Fruit fly (Drosophila melanogaster) whole organism, embryonic: ENCODE results near the gene sad.
A peak's percentile ranks its signal among the peaks of the same experiment; 100 is the strongest.

ENCODE experiments used
- CG10462 ChIP-seq: fragments of 200-800 bp; sonication (Bioruptor generic); optimal IDR thresholded peaks from 2 replicates; lab custom pipeline; 2016; ENCODE audit warnings: missing biosample characterization, missing genetic modification characterization
- CG12104 ChIP-seq: fragments of 200-800 bp; sonication (Bioruptor generic); optimal IDR thresholded peaks from 3 replicates; lab custom pipeline; 2016; ENCODE audit warnings: missing biosample characterization, missing genetic modification characterization
- CG12659 ChIP-seq: fragments of 200-800 bp; sonication (Bioruptor generic); optimal IDR thresholded peaks from 3 replicates; lab custom pipeline; 2017; ENCODE audit warnings: mild to moderate bottlenecking, missing biosample characterization, missing genetic modification reagents, missing genetic modification characterization
- CG12769 ChIP-seq: fragments of 200-800 bp; sonication (Bioruptor generic); optimal IDR thresholded peaks from 2 replicates; lab custom pipeline; 2019; ENCODE audit warnings: missing biosample characterization, mild to moderate bottlenecking, missing genetic modification characterization, moderate library complexity
- CG12942 ChIP-seq: fragments of 200-800 bp; sonication (Bioruptor generic); optimal IDR thresholded peaks from 3 replicates; lab custom pipeline; 2016; ENCODE audit warnings: missing biosample characterization, missing genetic modification characterization
- CG13624 ChIP-seq: fragments of 200-800 bp; sonication (Bioruptor generic); optimal IDR thresholded peaks from 2 replicates; lab custom pipeline; 2016; ENCODE audit warnings: missing biosample characterization, missing genetic modification characterization
- CG13775 ChIP-seq: fragments of 200-800 bp; sonication (Bioruptor generic); optimal IDR thresholded peaks from 3 replicates; lab custom pipeline; 2017; ENCODE audit warnings: missing biosample characterization, mild to moderate bottlenecking, missing genetic modification characterization
- CG1529 ChIP-seq: fragments of 200-800 bp; sonication (Bioruptor generic); optimal IDR thresholded peaks from 3 replicates; lab custom pipeline; 2018; ENCODE audit warnings: missing biosample characterization, missing genetic modification characterization
- CG1602 ChIP-seq: fragments of 200-800 bp; sonication (Bioruptor generic); optimal IDR thresholded peaks from 3 replicates; lab custom pipeline; 2016; ENCODE audit warnings: missing biosample characterization, missing genetic modification characterization
- CG16779 ChIP-seq: fragments of 200-800 bp; sonication (Bioruptor generic); IDR thresholded peaks from 2 replicates; pipeline ENCODE4 v1.3.6; 2022; ENCODE audit warnings: missing biosample characterization, missing genetic modification characterization
- CG17912 ChIP-seq: fragments of 200-800 bp; sonication (Bioruptor generic); optimal IDR thresholded peaks from 2 replicates; lab custom pipeline; 2018; ENCODE audit warnings: missing biosample characterization, mild to moderate bottlenecking, missing genetic modification characterization
- CG18011 ChIP-seq: fragments of 200-800 bp; sonication (Bioruptor generic); optimal IDR thresholded peaks from 2 replicates; lab custom pipeline; 2017; ENCODE audit warnings: missing biosample characterization, missing genetic modification characterization, mild to moderate bottlenecking, moderate library complexity, missing genotype
- CG30431 ChIP-seq: fragments of 200-800 bp; sonication (Bioruptor generic); optimal IDR thresholded peaks from 2 replicates; lab custom pipeline; 2017; ENCODE audit warnings: missing biosample characterization, missing genetic modification characterization
- CG32532 ChIP-seq: fragments of 200-800 bp; sonication (Bioruptor generic); IDR thresholded peaks from 2 replicates; pipeline ENCODE4 v1.3.6; 2022; ENCODE audit warnings: missing biosample characterization, missing genetic modification characterization
- CG32772 ChIP-seq: fragments of 200-800 bp; sonication (Bioruptor generic); IDR thresholded peaks from 2 replicates; pipeline ENCODE4 v1.3.6; 2022; ENCODE audit warnings: missing biosample characterization, missing genetic modification characterization
- CG3281 ChIP-seq: fragments of 200-800 bp; sonication (Bioruptor generic); optimal IDR thresholded peaks from 3 replicates; lab custom pipeline; 2017; ENCODE audit warnings: missing biosample characterization, mild to moderate bottlenecking, missing genetic modification characterization
- CG4707 ChIP-seq: fragments of 200-800 bp; sonication (Bioruptor generic); optimal IDR thresholded peaks from 2 replicates; lab custom pipeline; 2018; ENCODE audit warnings: missing biosample characterization, mild to moderate bottlenecking, missing genetic modification characterization, moderate library complexity
- CG6175 ChIP-seq: fragments of 200-800 bp; sonication (Bioruptor generic); IDR thresholded peaks from 3 replicates; pipeline ENCODE4 v1.3.6; 2022; ENCODE audit warnings: missing biosample characterization, missing genetic modification characterization
- CG6689 ChIP-seq: fragments of 200-800 bp; sonication (Bioruptor generic); IDR thresholded peaks from 2 replicates; pipeline ENCODE4 v1.3.6; 2022; ENCODE audit warnings: missing biosample characterization, missing genetic modification characterization
- CG6765 ChIP-seq: fragments of 200-800 bp; sonication (Bioruptor generic); optimal IDR thresholded peaks from 3 replicates; lab custom pipeline; 2017; ENCODE audit warnings: missing biosample characterization, mild to moderate bottlenecking, missing genetic modification characterization
- CG8290 ChIP-seq, 3 experiments: fragments of 200-800 bp; sonication (Bioruptor generic); optimal IDR thresholded peaks; 2 replicates each; lab custom pipeline; 2016 to 2019; ENCODE audit warnings: missing biosample characterization in 3 of 3, missing genetic modification characterization in 3 of 3, mild to moderate bottlenecking in 2 of 3, moderate library complexity in 1 of 3
- CrebB ChIP-seq: fragments of 200-800 bp; sonication (Bioruptor generic); optimal IDR thresholded peaks from 3 replicates; lab custom pipeline; 2018; ENCODE audit warnings: missing biosample characterization, mild to moderate bottlenecking, missing genetic modification characterization
- Dll ChIP-seq: fragments of 200-800 bp; sonication (Bioruptor generic); IDR thresholded peaks from 4 replicates; pipeline ENCODE4 v1.3.6; 2022; ENCODE audit warnings: missing biosample characterization, missing genetic modification characterization; ENCODE audit not compliant: partially characterized antibody
- Doc2 ChIP-seq: fragments of 200-800 bp; sonication (Bioruptor generic); IDR thresholded peaks from 2 replicates; pipeline ENCODE4 v1.3.6; 2022; ENCODE audit warnings: missing biosample characterization, missing genetic modification characterization
- HLH54F ChIP-seq: fragments of 200-800 bp; sonication (Bioruptor generic); optimal IDR thresholded peaks from 3 replicates; lab custom pipeline; 2016; ENCODE audit warnings: missing biosample characterization, missing genetic modification characterization
- Hr51 ChIP-seq, 2 experiments: fragments of 200-800 bp; sonication (Bioruptor generic); optimal IDR thresholded peaks; 2 replicates in 1 of 2; 3 replicates in 1 of 2; lab custom pipeline; 2016 to 2018; ENCODE audit warnings: missing biosample characterization in 2 of 2, missing genetic modification characterization in 2 of 2, mild to moderate bottlenecking in 1 of 2, moderate library complexity in 1 of 2
- Sry-β ChIP-seq: fragments of 200-800 bp; sonication (Bioruptor generic); optimal IDR thresholded peaks from 2 replicates; lab custom pipeline; 2018; ENCODE audit warnings: missing biosample characterization, mild to moderate bottlenecking, missing genetic modification characterization, moderate library complexity
- TFAM ChIP-seq: fragments of 200-800 bp; sonication (Bioruptor generic); optimal IDR thresholded peaks from 2 replicates; lab custom pipeline; 2017; ENCODE audit warnings: missing biosample characterization, missing genetic modification characterization, inconsistent platforms
- Vsx1 ChIP-seq: fragments of 200-800 bp; sonication (Bioruptor generic); optimal IDR thresholded peaks from 2 replicates; lab custom pipeline; 2017; ENCODE audit warnings: missing biosample characterization, mild to moderate bottlenecking, missing genetic modification characterization, missing genetic modification reagents
- ap ChIP-seq: fragments of 200-800 bp; sonication (Bioruptor generic); IDR thresholded peaks from 2 replicates; pipeline ENCODE4 v1.3.6; 2022; ENCODE audit warnings: missing biosample characterization, missing genetic modification characterization
- bcd ChIP-seq: fragments of 200-800 bp; sonication (Bioruptor generic); optimal IDR thresholded peaks from 2 replicates; lab custom pipeline; 2017; ENCODE audit warnings: missing biosample characterization, mild to moderate bottlenecking, missing genetic modification characterization
- da ChIP-seq: fragments of 200-800 bp; sonication (Bioruptor generic); optimal IDR thresholded peaks from 2 replicates; lab custom pipeline; 2016; ENCODE audit warnings: missing biosample characterization, missing genetic modification characterization
- ftz-f1 ChIP-seq: fragments of 200-800 bp; sonication (Bioruptor generic); optimal IDR thresholded peaks from 2 replicates; lab custom pipeline; 2016; ENCODE audit warnings: missing biosample characterization, missing genetic modification characterization
- gcm2 ChIP-seq: fragments of 200-800 bp; sonication (Bioruptor generic); optimal IDR thresholded peaks from 2 replicates; lab custom pipeline; 2016; ENCODE audit warnings: missing biosample characterization, missing genetic modification characterization
- hbn ChIP-seq: fragments of 200-800 bp; sonication (Bioruptor generic); IDR thresholded peaks from 2 replicates; pipeline ENCODE4 v1.3.6; 2022; ENCODE audit warnings: missing biosample characterization, missing genetic modification characterization; ENCODE audit not compliant: partially characterized antibody
- her ChIP-seq: fragments of 200-800 bp; sonication (Bioruptor generic); optimal IDR thresholded peaks from 2 replicates; lab custom pipeline; 2016; ENCODE audit warnings: missing biosample characterization, missing genetic modification characterization
- hkb ChIP-seq, 2 experiments: fragments of 200-800 bp in 1 of 2; fragments of >200 bp in 1 of 2; sonication (Bioruptor generic) in 1 of 2; IDR thresholded peaks in 1 of 2; optimal IDR thresholded peaks in 1 of 2; 2 replicates each; pipeline versions ENCODE4 v1.3.6 to Lab custom; 2017 to 2022; ENCODE audit warnings: missing biosample characterization in 1 of 2, missing genetic modification characterization in 1 of 2
- kay ChIP-seq: fragments of 200-800 bp; sonication (Bioruptor generic); optimal IDR thresholded peaks from 2 replicates; lab custom pipeline; 2016; ENCODE audit warnings: missing biosample characterization, missing genetic modification characterization
- mam ChIP-seq: fragments of 200-800 bp; sonication (Bioruptor generic); optimal IDR thresholded peaks from 3 replicates; lab custom pipeline; 2016; ENCODE audit warnings: missing biosample characterization, missing genetic modification characterization
- pb ChIP-seq: fragments of 200-800 bp; sonication (Bioruptor generic); optimal IDR thresholded peaks from 3 replicates; lab custom pipeline; 2016; ENCODE audit warnings: missing biosample characterization, missing genetic modification characterization
- pfk ChIP-seq: fragments of 200-800 bp; sonication (Bioruptor generic); optimal IDR thresholded peaks from 2 replicates; lab custom pipeline; 2018; ENCODE audit warnings: missing biosample characterization, mild to moderate bottlenecking, missing genetic modification characterization, moderate library complexity
- run ChIP-seq: fragments of 200-800 bp; sonication (Bioruptor generic); optimal IDR thresholded peaks from 3 replicates; lab custom pipeline; 2018; ENCODE audit warnings: missing biosample characterization, mild to moderate bottlenecking, missing genetic modification characterization
- sd ChIP-seq: fragments of 200-800 bp; sonication (Bioruptor generic); optimal IDR thresholded peaks from 3 replicates; lab custom pipeline; 2018; ENCODE audit warnings: missing biosample characterization, mild to moderate bottlenecking, missing genetic modification characterization, moderate library complexity
- stwl ChIP-seq: fragments of 200-800 bp; sonication (Bioruptor generic); optimal IDR thresholded peaks from 3 replicates; lab custom pipeline; 2018; ENCODE audit warnings: missing biosample characterization, mild to moderate bottlenecking, missing genetic modification characterization, moderate library complexity
- tna ChIP-seq: fragments of 200-800 bp; sonication (Bioruptor generic); IDR thresholded peaks from 2 replicates; pipeline ENCODE4 v1.3.6; 2022; ENCODE audit warnings: missing biosample characterization, missing genetic modification characterization; ENCODE audit not compliant: partially characterized antibody
- twi ChIP-seq: fragments of 200-800 bp; optimal IDR thresholded peaks from 2 replicates; lab custom pipeline; 2019; ENCODE audit warnings: missing biosample characterization, mild to moderate bottlenecking, missing genetic modification characterization, moderate library complexity
- usp ChIP-seq: fragments of >200 bp; optimal IDR thresholded peaks from 2 replicates; lab custom pipeline; 2017; ENCODE audit warnings: missing biosample characterization, missing genetic modification characterization

Gene sad

dm6 chr3R:11849378-11850249 lies 27.4 kb upstream of the sad start (continued):
- TF ChIP-seq CG12942 (GFP tag; lab: Kevin White, UChicago), result peak; percentile 89
- peak; percentile 14; the same call in 1 of the 2 replicates for TF ChIP-seq CG32532 (GFP tag; lab: Robert Waterston, UW)
- TF ChIP-seq CrebB, result peak; percentile 57
- peak; percentile 85 for TF ChIP-seq kay
- no peak for TF ChIP-seq CG6765 (GFP tag; lab: Kevin White, UChicago)
- peak; percentile 76 for TF ChIP-seq gcm2 (GFP tag; lab: Kevin White, UChicago)
- peak; percentile 54; the same call in 1 of the 2 replicates for TF ChIP-seq CG16779 (GFP tag; lab: Robert Waterston, UW)
- TF ChIP-seq CG4707 (GFP tag; lab: Kevin White, UChicago), result peak; percentile 91
- TF ChIP-seq her (GFP tag; lab: Kevin White, UChicago), result peak; percentile 86
- no peak for TF ChIP-seq Dll (GFP tag; lab: Robert Waterston, UW)
- TF ChIP-seq Hr51 (GFP tag; optimal IDR thresholded peaks at IDR 0.05; lab: Kevin White, UChicago), result peak; percentile 36 to 84
- TF ChIP-seq CG17912 (GFP tag; lab: Kevin White, UChicago), result peak; percentile 51
- TF ChIP-seq mam (GFP tag; lab: Kevin White, UChicago), result peak; percentile 65
- TF ChIP-seq twi (tag; lab: Kevin White, UChicago), result peak; percentile 87
- no peak for TF ChIP-seq usp (GFP tag; lab: Kevin White, UChicago)
- TF ChIP-seq CG12769, result peak; percentile 89
- peak; percentile 62 for TF ChIP-seq run (tag; lab: Kevin White, UChicago)
- TF ChIP-seq CG6175 (GFP tag; lab: Robert Waterston, UW), result no peak; the same call in 2 of the 3 replicates
- peak; percentile 90 for TF ChIP-seq CG1602 (GFP tag; lab: Kevin White, UChicago)
- TF ChIP-seq CG13775, result peak; percentile 67
- peak; percentile 52 for TF ChIP-seq CG13624
- no peak for TF ChIP-seq hkb (optimal IDR thresholded peaks at IDR 0.05; lab: Kevin White, UChicago)
- TF ChIP-seq hkb (GFP tag; IDR thresholded peaks at IDR 0.05; lab: Robert Waterston, UW), result peak; percentile 86
- no peak for TF ChIP-seq Doc2 (GFP tag; lab: Robert Waterston, UW)
- TF ChIP-seq CG3281 (GFP tag; lab: Kevin White, UChicago), result peak; percentile 26
- peak; percentile 83 for TF ChIP-seq CG10462 (GFP tag; lab: Kevin White, UChicago)
- TF ChIP-seq CG8290 (GFP tag; optimal IDR thresholded peaks at IDR 0.05; lab: Kevin White, UChicago), result peak; percentile 89
- TF ChIP-seq CG8290 (tag; optimal IDR thresholded peaks at IDR 0.05; lab: Kevin White, UChicago), result peak; percentile 63 to 89
- peak; percentile 93 for TF ChIP-seq CG1529 (GFP tag; lab: Kevin White, UChicago)
- peak; percentile 70 for TF ChIP-seq TFAM (GFP tag; lab: Kevin White, UChicago)
- TF ChIP-seq Vsx1 (GFP tag; lab: Kevin White, UChicago), result peak; percentile 71
- TF ChIP-seq Sry-β (GFP tag; lab: Kevin White, UChicago), result peak; percentile 64
- TF ChIP-seq CG12104 (GFP tag; lab: Kevin White, UChicago), result peak; percentile 72
- TF ChIP-seq CG30431 (GFP tag; lab: Kevin White, UChicago), result peak; percentile 83
- TF ChIP-seq bcd (GFP tag; lab: Kevin White, UChicago), result peak; percentile 84
- peak; percentile 56 for TF ChIP-seq sd (tag; lab: Kevin White, UChicago)
- no peak for TF ChIP-seq tna
- peak; percentile 25 for TF ChIP-seq CG18011 (GFP tag; lab: Kevin White, UChicago)
- peak; percentile 82 for TF ChIP-seq pb
- no peak for TF ChIP-seq hbn (GFP tag; lab: Robert Waterston, UW)
- peak; percentile 89 for TF ChIP-seq ap (GFP tag; lab: Robert Waterston, UW)
- peak; percentile 85 for TF ChIP-seq da (GFP tag; lab: Kevin White, UChicago)
- TF ChIP-seq HLH54F (GFP tag; lab: Kevin White, UChicago), result peak; percentile 51
- peak; percentile 81 for TF ChIP-seq CG12659
- no peak for TF ChIP-seq ftz-f1
- peak; percentile 95 for TF ChIP-seq CG32772 (GFP tag; lab: Robert Waterston, UW)
- peak; percentile 92 for TF ChIP-seq CG6689 (GFP tag; lab: Robert Waterston, UW)
- peak; percentile 3 for TF ChIP-seq stwl (tag; lab: Kevin White, UChicago)
- no peak for TF ChIP-seq pfk (GFP tag; lab: Kevin White, UChicago)
